Worm (Caenorhabditis elegans): ENCODE results near the gene W02D7.11.
"Not testable (repeated sequence)": the region's sequence is repeated elsewhere in the genome, so short reads cannot be mapped to it uniquely, and the experiment has no call there.

The W02D7.11 gene

DNA sequence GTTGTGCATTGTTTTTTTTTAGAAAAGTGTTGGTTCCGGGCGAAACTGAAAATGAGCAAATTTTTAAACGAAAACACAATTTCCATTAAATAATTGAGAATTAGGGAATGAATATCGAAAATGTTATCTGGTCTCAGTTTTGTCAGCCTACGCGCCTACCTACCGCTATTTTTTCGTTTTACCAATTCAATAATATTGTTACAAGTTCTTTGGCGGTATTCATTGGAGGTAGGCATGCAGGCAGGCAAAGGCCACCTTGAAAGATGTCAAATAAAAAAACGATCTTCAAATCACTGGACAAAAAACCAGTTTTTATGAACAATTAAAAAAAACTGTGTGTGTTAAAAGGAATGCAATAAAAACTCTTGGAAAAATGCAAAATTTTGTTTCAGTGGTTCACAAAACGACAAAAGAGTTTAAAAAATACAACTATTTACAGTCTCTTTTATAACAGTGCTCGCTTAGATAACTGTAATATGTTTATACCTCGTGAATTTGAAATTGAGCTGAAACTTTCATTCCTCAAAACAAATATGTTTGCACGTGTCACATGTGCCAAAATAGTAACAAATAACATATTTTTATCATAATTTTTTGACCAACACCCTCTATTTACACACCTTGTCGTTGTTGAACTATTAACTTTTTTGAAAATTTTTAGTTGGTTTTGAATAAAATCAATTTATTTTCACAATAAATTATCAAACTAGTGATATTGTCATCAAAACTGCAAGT lies at the start of gene W02D7.11:
Gene W02D7.11 (minus strand): TSS at position 51 of the 735 bp plus-strand sequence.
- no peak for TF ChIP-seq flt-1 (GFP tag; IDR thresholded peaks at IDR 0.05)
- no peak for TF ChIP-seq T22C8.4 (GFP tag; IDR thresholded peaks at IDR 0.05)
- no peak for TF ChIP-seq ztf-29 (GFP tag; IDR thresholded peaks at IDR 0.05)
- TF ChIP-seq klf-2 (GFP tag; conservative IDR thresholded peaks at IDR 0.05), result no peak
- no peak for TF ChIP-seq med-1 (GFP tag; optimal IDR thresholded peaks at IDR 0.05; ENCODE audit: insufficient read depth)
- TF ChIP-seq ref-1 (GFP tag; conservative IDR thresholded peaks at IDR 0.05), result no peak
- no peak for TF ChIP-seq tab-1 (GFP tag; IDR thresholded peaks at IDR 0.05)
- TF ChIP-seq cog-1 (tag; optimal IDR thresholded peaks at IDR 0.05), result no peak
- no peak for TF ChIP-seq ztf-23 (GFP tag; IDR thresholded peaks at IDR 0.05)

- TF ChIP-seq ztf-23 (GFP tag; IDR thresholded peaks at IDR 0.05) (no peak), ref-1 (GFP tag; conservative IDR thresholded peaks at IDR 0.05) (no peak), flt-1 (GFP tag; IDR thresholded peaks at IDR 0.05) (no peak), tab-1 (GFP tag; IDR thresholded peaks at IDR 0.05) (no peak), klf-2 (GFP tag; conservative IDR thresholded peaks at IDR 0.05) (no peak), cog-1 (tag; optimal IDR thresholded peaks at IDR 0.05) (no peak), T22C8.4 (GFP tag; IDR thresholded peaks at IDR 0.05) (no peak), med-1 (GFP tag; optimal IDR thresholded peaks at IDR 0.05; ENCODE audit: insufficient read depth) (no peak), ztf-29 (GFP tag; IDR thresholded peaks at IDR 0.05) (no peak)
These were observed 47.1 kb upstream of the W02D7.11 start, which contains the start of gene srsx-22 for ce11 chrV:8351371-8351770. Gene srsx-22 (plus strand): TSS chrV:8351671.

- TF ChIP-seq ztf-23 (GFP tag; IDR thresholded peaks at IDR 0.05), result no peak
- TF ChIP-seq cog-1 (tag; optimal IDR thresholded peaks at IDR 0.05), result no peak
- no peak for TF ChIP-seq med-1 (GFP tag; optimal IDR thresholded peaks at IDR 0.05; ENCODE audit: insufficient read depth)
- no peak for TF ChIP-seq T22C8.4 (GFP tag; IDR thresholded peaks at IDR 0.05)
- no peak for TF ChIP-seq tab-1 (GFP tag; IDR thresholded peaks at IDR 0.05)
- no peak for TF ChIP-seq klf-2 (GFP tag; conservative IDR thresholded peaks at IDR 0.05)
- no peak for TF ChIP-seq ztf-29 (GFP tag; IDR thresholded peaks at IDR 0.05)
- no peak for TF ChIP-seq ref-1 (GFP tag; conservative IDR thresholded peaks at IDR 0.05)
- no peak for TF ChIP-seq flt-1 (GFP tag; IDR thresholded peaks at IDR 0.05)
These were observed 45.6 kb upstream of the W02D7.11 start for ce11 chrV:8349950-8350349.

DNA sequence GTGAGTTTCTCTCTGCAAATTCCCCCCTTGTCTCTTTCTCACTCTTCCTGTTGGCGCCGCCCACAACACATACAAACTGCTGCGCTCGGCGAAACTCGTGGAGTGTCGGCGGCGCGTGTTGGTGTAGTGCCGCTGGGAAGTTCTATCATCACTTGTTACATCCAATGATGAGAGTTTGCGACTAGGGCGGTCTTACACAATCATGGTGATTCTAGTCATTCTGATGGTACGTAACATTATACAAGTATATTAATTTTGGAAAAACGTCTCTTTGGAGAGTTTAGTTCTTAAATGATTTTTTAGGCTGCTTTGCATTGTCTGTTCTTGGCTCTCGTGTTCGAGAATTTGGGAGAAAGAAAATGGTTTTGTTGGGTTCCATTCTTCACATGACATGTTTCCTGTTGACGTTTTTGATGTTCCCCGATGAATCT lies 44.7 kb upstream of the W02D7.11 start:
- TF ChIP-seq cog-1 (tag; optimal IDR thresholded peaks at IDR 0.05) (peak; percentile 72), flt-1 (GFP tag; IDR thresholded peaks at IDR 0.05) (peak; percentile 48; the same call in 1 of the 2 replicates), med-1 (GFP tag; optimal IDR thresholded peaks at IDR 0.05; ENCODE audit: insufficient read depth) (no peak), ztf-23 (GFP tag; IDR thresholded peaks at IDR 0.05) (peak; percentile 65; the same call in 1 of the 2 replicates), ref-1 (GFP tag; conservative IDR thresholded peaks at IDR 0.05) (no peak), T22C8.4 (GFP tag; IDR thresholded peaks at IDR 0.05) (no peak), ztf-29 (GFP tag; IDR thresholded peaks at IDR 0.05) (no peak)

DNA sequence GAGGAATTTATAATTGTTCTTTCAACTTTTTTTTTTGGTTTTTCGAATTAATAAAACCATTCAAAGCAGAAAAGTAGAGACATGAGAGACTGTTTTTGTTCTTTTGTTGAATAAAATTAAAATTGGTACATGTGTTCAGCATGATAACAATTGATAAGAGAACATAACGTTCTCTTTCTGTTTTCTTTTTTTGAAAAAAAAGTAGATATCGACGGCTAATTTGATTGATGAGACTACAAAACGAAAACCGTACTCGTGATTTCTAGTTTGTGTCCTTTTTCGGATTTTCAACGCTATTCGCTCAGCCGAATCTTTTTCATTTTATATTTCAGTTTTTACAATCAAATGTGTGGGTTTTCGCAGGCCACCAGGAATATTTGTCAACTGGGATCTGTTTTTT lies 41.1 kb upstream of the W02D7.11 start, which contains the start of gene C08D8.1:
Gene C08D8.1 (plus strand): TSS at position 324 of the 400 bp plus-strand sequence.
- TF ChIP-seq ztf-29 (GFP tag; IDR thresholded peaks at IDR 0.05) (no peak), ztf-23 (GFP tag; IDR thresholded peaks at IDR 0.05) (no peak)

DNA sequence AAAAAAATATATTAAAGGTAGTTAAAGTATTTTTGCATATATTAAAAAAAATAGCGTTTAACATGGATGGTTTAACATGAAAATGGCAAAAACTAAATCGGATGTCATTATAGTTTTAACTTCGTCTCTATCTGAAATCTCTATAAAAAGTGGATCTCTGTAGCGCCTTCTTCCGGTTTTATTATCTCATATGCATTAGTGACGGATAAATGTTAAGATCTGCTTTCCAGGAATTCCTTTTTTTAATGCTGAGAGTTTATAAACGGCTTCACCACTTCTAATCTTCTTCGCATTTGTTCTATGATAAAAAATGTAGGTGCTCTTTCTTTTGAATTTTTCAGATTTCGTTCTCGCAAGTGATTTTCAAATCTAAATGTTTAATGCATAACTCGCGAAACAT lies 38.1 kb upstream of the W02D7.11 start:
- TF ChIP-seq ztf-29 (GFP tag; IDR thresholded peaks at IDR 0.05) (no peak), med-1 (GFP tag; optimal IDR thresholded peaks at IDR 0.05; ENCODE audit: insufficient read depth) (no peak), ref-1 (GFP tag; conservative IDR thresholded peaks at IDR 0.05) (no peak), T22C8.4 (GFP tag; IDR thresholded peaks at IDR 0.05) (no peak), ztf-23 (GFP tag; IDR thresholded peaks at IDR 0.05) (no peak), klf-2 (GFP tag; conservative IDR thresholded peaks at IDR 0.05) (no peak), flt-1 (GFP tag; IDR thresholded peaks at IDR 0.05) (no peak), tab-1 (GFP tag; IDR thresholded peaks at IDR 0.05) (no peak), cog-1 (tag; optimal IDR thresholded peaks at IDR 0.05) (no peak)

- TF ChIP-seq ztf-29 (GFP tag; IDR thresholded peaks at IDR 0.05); med-1 (GFP tag; optimal IDR thresholded peaks at IDR 0.05; ENCODE audit: insufficient read depth); flt-1 (GFP tag; IDR thresholded peaks at IDR 0.05): not testable (repeated sequence)
These were observed 36.6 kb upstream of the W02D7.11 start, which contains the start of gene C08D8.7 for ce11 chrV:8340924-8341323. Gene C08D8.7 (plus strand): TSS chrV:8341224.

- no peak for TF ChIP-seq ztf-29 (GFP tag; IDR thresholded peaks at IDR 0.05)
- no peak for TF ChIP-seq ref-1 (GFP tag; conservative IDR thresholded peaks at IDR 0.05)
- no peak for TF ChIP-seq ztf-23 (GFP tag; IDR thresholded peaks at IDR 0.05)
- no peak for TF ChIP-seq tab-1 (GFP tag; IDR thresholded peaks at IDR 0.05)
- TF ChIP-seq cog-1 (tag; optimal IDR thresholded peaks at IDR 0.05), result no peak
- TF ChIP-seq med-1 (GFP tag; optimal IDR thresholded peaks at IDR 0.05; ENCODE audit: insufficient read depth), result no peak
- no peak for TF ChIP-seq flt-1 (GFP tag; IDR thresholded peaks at IDR 0.05)
- TF ChIP-seq T22C8.4 (GFP tag; IDR thresholded peaks at IDR 0.05), result no peak
- no peak for TF ChIP-seq klf-2 (GFP tag; conservative IDR thresholded peaks at IDR 0.05)
These were observed 31.3 kb upstream of the W02D7.11 start for ce11 chrV:8335620-8336019.

DNA sequence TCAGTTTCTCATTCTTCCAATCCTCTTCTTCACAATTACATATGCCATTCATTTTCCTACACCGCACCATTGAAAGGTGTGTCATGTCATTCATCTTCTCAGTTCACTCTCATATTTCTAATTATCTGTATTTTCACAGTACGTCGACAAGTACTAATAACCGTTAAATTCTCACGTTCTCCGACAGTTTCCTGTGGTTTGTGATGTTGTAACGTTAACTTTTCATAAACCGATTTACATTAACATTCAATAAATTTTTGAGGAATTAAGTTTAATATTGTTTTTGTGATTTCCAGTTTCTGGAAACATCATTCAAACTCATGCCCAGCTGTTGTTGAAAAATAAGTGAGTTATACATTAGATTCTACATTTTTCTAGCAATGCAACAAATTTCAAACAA lies 30.0 kb upstream of the W02D7.11 start, which contains the start of gene tmd-2:
Gene tmd-2 (plus strand): TSS at position 301 of the 400 bp plus-strand sequence.
- no peak for TF ChIP-seq flt-1 (GFP tag; IDR thresholded peaks at IDR 0.05)
- no peak for TF ChIP-seq ztf-29 (GFP tag; IDR thresholded peaks at IDR 0.05)
- TF ChIP-seq cog-1 (tag; optimal IDR thresholded peaks at IDR 0.05), result no peak
- TF ChIP-seq ref-1 (GFP tag; conservative IDR thresholded peaks at IDR 0.05), result no peak
- no peak for TF ChIP-seq tab-1 (GFP tag; IDR thresholded peaks at IDR 0.05)
- no peak for TF ChIP-seq T22C8.4 (GFP tag; IDR thresholded peaks at IDR 0.05)
- TF ChIP-seq med-1 (GFP tag; optimal IDR thresholded peaks at IDR 0.05; ENCODE audit: insufficient read depth), result no peak
- TF ChIP-seq ztf-23 (GFP tag; IDR thresholded peaks at IDR 0.05), result no peak
- TF ChIP-seq klf-2 (GFP tag; conservative IDR thresholded peaks at IDR 0.05), result no peak

Data from whole organism, midembryonic.